Worm (Caenorhabditis elegans): ENCODE data around the gene nhr-251.

ce11 chrV:646888-647287, 46.6 kb downstream of the nhr-251 start, which contains the start of gene ugt-42:
- no peak for TF ChIP-seq nhr-111 (GFP tag; optimal IDR thresholded peaks at IDR 0.05)
- no peak for TF ChIP-seq ceh-62 (tag; optimal IDR thresholded peaks at IDR 0.05)
- no peak for TF ChIP-seq ama-1 (optimal IDR thresholded peaks at IDR 0.05)
- no peak for TF ChIP-seq fkh-10 (GFP tag; optimal IDR thresholded peaks at IDR 0.05)
- TF ChIP-seq nhr-25 (tag; optimal IDR thresholded peaks at IDR 0.05; ENCODE audit: borderline replicate concordance, insufficient read depth): no peak
- no peak for TF ChIP-seq mep-1 (tag; optimal IDR thresholded peaks at IDR 0.05)
- no peak for TF ChIP-seq nhr-11 (tag; optimal IDR thresholded peaks at IDR 0.05)
- TF ChIP-seq zag-1 (tag; optimal IDR thresholded peaks at IDR 0.05): no peak
- no peak for TF ChIP-seq pha-4 (GFP tag; IDR thresholded peaks at IDR 0.05)
- TF ChIP-seq pha-4 (tag; optimal IDR thresholded peaks at IDR 0.05): no peak
- TF ChIP-seq gei-8 (GFP tag; optimal IDR thresholded peaks at IDR 0.05): no peak
- no peak for TF ChIP-seq nhr-10 (tag; optimal IDR thresholded peaks at IDR 0.05)
